Fruit fly (Drosophila melanogaster) whole organism, embryonic: Measurements from ENCODE around the gene CG10621.

Experiments
- Atf6 ChIP-seq: fragments of 200-800 bp; sonication (Bioruptor generic); IDR thresholded peaks from 2 replicates; pipeline ENCODE4 v1.3.6; 2022; ENCODE audit warnings: missing biosample characterization, missing genetic modification characterization
- B-H2 ChIP-seq: fragments of 200-800 bp; sonication (Bioruptor generic); optimal IDR thresholded peaks from 2 replicates; lab custom pipeline; 2018; ENCODE audit warnings: missing biosample characterization, mild to moderate bottlenecking, missing genetic modification characterization
- CG11504 ChIP-seq: fragments of 200-800 bp; sonication (Bioruptor generic); optimal IDR thresholded peaks from 3 replicates; lab custom pipeline; 2019; ENCODE audit warnings: missing biosample characterization, mild to moderate bottlenecking, missing genetic modification characterization, moderate library complexity
- CG12155 ChIP-seq: fragments of 200-800 bp; sonication (Bioruptor generic); optimal IDR thresholded peaks from 3 replicates; lab custom pipeline; 2016; ENCODE audit warnings: missing biosample characterization, missing genetic modification characterization
- CG12391 ChIP-seq: fragments of 200-800 bp; sonication (Bioruptor generic); optimal IDR thresholded peaks from 3 replicates; lab custom pipeline; 2018; ENCODE audit warnings: missing biosample characterization, mild to moderate bottlenecking, missing genetic modification characterization, moderate library complexity
- CG13287 ChIP-seq: fragments of 200-800 bp; sonication (Bioruptor generic); IDR thresholded peaks from 2 replicates; pipeline ENCODE4 v1.3.6; 2022; ENCODE audit warnings: missing biosample characterization, missing genetic modification characterization; ENCODE audit not compliant: partially characterized antibody
- CG15696 ChIP-seq: fragments of 200-800 bp; sonication (Bioruptor generic); optimal IDR thresholded peaks from 2 replicates; lab custom pipeline; 2019; ENCODE audit warnings: missing biosample characterization, mild to moderate bottlenecking, missing genetic modification characterization, moderate library complexity
- CG17385 ChIP-seq: fragments of 200-800 bp; sonication (Bioruptor generic); optimal IDR thresholded peaks from 3 replicates; lab custom pipeline; 2018; ENCODE audit warnings: missing biosample characterization, mild to moderate bottlenecking, missing genetic modification characterization
- CG18476 ChIP-seq: fragments of 200-800 bp; sonication (Bioruptor generic); optimal IDR thresholded peaks from 2 replicates; lab custom pipeline; 2016; ENCODE audit warnings: missing biosample characterization, mild to moderate bottlenecking, missing genetic modification characterization
- CG18599 ChIP-seq: fragments of 200-800 bp; sonication (Bioruptor generic); optimal IDR thresholded peaks from 3 replicates; lab custom pipeline; 2017; ENCODE audit warnings: missing biosample characterization, missing genetic modification characterization, mild to moderate bottlenecking, moderate library complexity, missing genetic modification reagents
- CG2116 ChIP-seq: fragments of 200-800 bp; sonication (Bioruptor generic); optimal IDR thresholded peaks from 3 replicates; lab custom pipeline; 2018; ENCODE audit warnings: missing biosample characterization, mild to moderate bottlenecking, missing genetic modification characterization
- CG2889 ChIP-seq: fragments of 200-800 bp; sonication (Bioruptor generic); IDR thresholded peaks from 3 replicates; pipeline ENCODE4 v1.3.6; 2022; ENCODE audit warnings: missing biosample characterization, missing genetic modification characterization
- CG30403 ChIP-seq: fragments of 200-800 bp; sonication (Bioruptor generic); optimal IDR thresholded peaks from 3 replicates; lab custom pipeline; 2016; ENCODE audit warnings: missing biosample characterization, missing genetic modification characterization
- CG34422 ChIP-seq: fragments of 200-800 bp; sonication (Bioruptor generic); IDR thresholded peaks from 3 replicates; pipeline ENCODE4 v1.3.6; 2022; ENCODE audit warnings: missing biosample characterization, missing genetic modification characterization
- CG3847 ChIP-seq: fragments of 200-800 bp; sonication (Bioruptor generic); IDR thresholded peaks from 2 replicates; pipeline ENCODE4 v1.3.6; 2022; ENCODE audit warnings: missing biosample characterization, missing genetic modification characterization
- CG4730 ChIP-seq: fragments of 200-800 bp; sonication (Bioruptor generic); IDR thresholded peaks from 2 replicates; pipeline ENCODE4 v1.3.6; 2022; ENCODE audit warnings: missing biosample characterization, missing genetic modification characterization
- CG5245 ChIP-seq: fragments of 200-800 bp; sonication (Bioruptor generic); optimal IDR thresholded peaks from 3 replicates; lab custom pipeline; 2016; ENCODE audit warnings: missing biosample characterization, missing genetic modification characterization
- CG7357 ChIP-seq: fragments of 200-800 bp; sonication (Bioruptor generic); IDR thresholded peaks from 3 replicates; pipeline ENCODE4 v1.3.6; 2022; ENCODE audit warnings: missing biosample characterization, missing genetic modification characterization
- CG7372 ChIP-seq: fragments of 200-800 bp; sonication (Bioruptor generic); IDR thresholded peaks from 2 replicates; pipeline ENCODE4 v1.3.6; 2022; ENCODE audit warnings: missing biosample characterization, missing genetic modification characterization
- CG7839 ChIP-seq: fragments of 200-800 bp; sonication (Bioruptor generic); optimal IDR thresholded peaks from 3 replicates; lab custom pipeline; 2018; ENCODE audit warnings: missing biosample characterization, mild to moderate bottlenecking, missing genetic modification characterization, moderate library complexity
- D19A ChIP-seq: fragments of 200-800 bp; optimal IDR thresholded peaks from 3 replicates; lab custom pipeline; 2019; ENCODE audit warnings: missing biosample characterization, mild to moderate bottlenecking, missing genetic modification characterization, moderate library complexity
- Dbx ChIP-seq: fragments of 200-800 bp; sonication (Bioruptor generic); IDR thresholded peaks from 3 replicates; pipeline ENCODE4 v1.3.6; 2022; ENCODE audit warnings: missing biosample characterization, missing genetic modification characterization
- Dip2 ChIP-seq: fragments of 200-800 bp; sonication (Bioruptor generic); IDR thresholded peaks from 2 replicates; pipeline ENCODE4 v1.3.6; 2022; ENCODE audit warnings: missing biosample characterization, missing genetic modification characterization
- H15 ChIP-seq: fragments of 200-800 bp; sonication (Bioruptor generic); IDR thresholded peaks from 3 replicates; pipeline ENCODE4 v1.3.6; 2022; ENCODE audit warnings: missing biosample characterization, missing genetic modification characterization
- HLH54F ChIP-seq: fragments of 200-800 bp; sonication (Bioruptor generic); optimal IDR thresholded peaks from 3 replicates; lab custom pipeline; 2016; ENCODE audit warnings: missing biosample characterization, missing genetic modification characterization
- Hmx ChIP-seq: fragments of 200-800 bp; sonication (Bioruptor generic); optimal IDR thresholded peaks from 2 replicates; lab custom pipeline; 2016; ENCODE audit warnings: missing biosample characterization, missing genetic modification characterization
- Hr51 ChIP-seq, 2 experiments: fragments of 200-800 bp; sonication (Bioruptor generic); optimal IDR thresholded peaks; 2 replicates in 1 of 2; 3 replicates in 1 of 2; lab custom pipeline; 2016 to 2018; ENCODE audit warnings: missing biosample characterization in 2 of 2, missing genetic modification characterization in 2 of 2, mild to moderate bottlenecking in 1 of 2, moderate library complexity in 1 of 2
- Hsf ChIP-seq: fragments of 200-800 bp; sonication (Bioruptor generic); optimal IDR thresholded peaks from 3 replicates; lab custom pipeline; 2016; ENCODE audit warnings: missing biosample characterization, missing genetic modification characterization
- Nf-YC ChIP-seq: fragments of 200-800 bp; optimal IDR thresholded peaks from 3 replicates; lab custom pipeline; 2019; ENCODE audit warnings: missing biosample characterization, mild to moderate bottlenecking, missing genetic modification characterization, moderate library complexity
- Opbp ChIP-seq: fragments of 200-800 bp; sonication (Bioruptor generic); IDR thresholded peaks from 3 replicates; pipeline ENCODE4 v1.3.6; 2022; ENCODE audit warnings: missing biosample characterization, missing genetic modification characterization; ENCODE audit not compliant: partially characterized antibody
- Ravus ChIP-seq: fragments of 200-800 bp; sonication (Bioruptor generic); IDR thresholded peaks from 2 replicates; pipeline ENCODE4 v1.3.6; 2022; ENCODE audit warnings: missing biosample characterization, missing genetic modification characterization
- Sox102F ChIP-seq: fragments of 200-800 bp; sonication (Bioruptor generic); optimal IDR thresholded peaks from 2 replicates; lab custom pipeline; 2018; ENCODE audit warnings: missing biosample characterization, mild to moderate bottlenecking, missing genetic modification characterization, moderate library complexity
- Spps ChIP-seq: fragments of 200-800 bp; sonication (Bioruptor generic); optimal IDR thresholded peaks from 2 replicates; lab custom pipeline; 2018; ENCODE audit warnings: missing biosample characterization, mild to moderate bottlenecking, missing genetic modification characterization
- Taf1 ChIP-seq: fragments of 200-800 bp; sonication (Bioruptor generic); IDR thresholded peaks from 2 replicates; pipeline ENCODE4 v1.3.6; 2022; ENCODE audit warnings: missing biosample characterization, missing genetic modification characterization
- ase ChIP-seq: fragments of 200-800 bp; sonication (Bioruptor generic); IDR thresholded peaks from 3 replicates; pipeline ENCODE4 v1.3.6; 2022; ENCODE audit warnings: missing biosample characterization, missing genetic modification characterization
- bcd ChIP-seq: fragments of 200-800 bp; sonication (Bioruptor generic); optimal IDR thresholded peaks from 2 replicates; lab custom pipeline; 2017; ENCODE audit warnings: missing biosample characterization, mild to moderate bottlenecking, missing genetic modification characterization
- crp ChIP-seq, 2 experiments: fragments of 200-800 bp; sonication (Bioruptor generic); optimal IDR thresholded peaks; 2 replicates in 1 of 2; 3 replicates in 1 of 2; lab custom pipeline; 2017; ENCODE audit warnings: missing biosample characterization in 2 of 2, missing genetic modification characterization in 2 of 2, mild to moderate bottlenecking in 1 of 2, moderate library complexity in 1 of 2
- cwo ChIP-seq: fragments of 200-800 bp; sonication (Bioruptor generic); optimal IDR thresholded peaks from 3 replicates; lab custom pipeline; 2017; ENCODE audit warnings: missing biosample characterization, missing genetic modification characterization, mild to moderate bottlenecking, moderate library complexity, missing genetic modification reagents
- dmrt99B ChIP-seq: fragments of 200-800 bp; sonication (Bioruptor generic); optimal IDR thresholded peaks from 2 replicates; lab custom pipeline; 2018; ENCODE audit warnings: missing biosample characterization, mild to moderate bottlenecking, missing genetic modification characterization, moderate library complexity
- dpn ChIP-seq, 2 experiments: fragments of 200-800 bp; sonication (Bioruptor generic); optimal IDR thresholded peaks; 3 replicates each; lab custom pipeline; 2016; ENCODE audit warnings: missing biosample characterization in 2 of 2, missing genetic modification characterization in 2 of 2
- emc ChIP-seq: fragments of 200-800 bp; sonication (Bioruptor generic); optimal IDR thresholded peaks from 2 replicates; lab custom pipeline; 2016; ENCODE audit warnings: missing biosample characterization, missing genetic modification characterization
- ftz-f1 ChIP-seq: fragments of 200-800 bp; sonication (Bioruptor generic); optimal IDR thresholded peaks from 2 replicates; lab custom pipeline; 2016; ENCODE audit warnings: missing biosample characterization, missing genetic modification characterization
- gsb ChIP-seq: fragments of 200-800 bp; sonication (Bioruptor generic); IDR thresholded peaks from 2 replicates; pipeline ENCODE4 v1.3.6; 2022; ENCODE audit warnings: missing biosample characterization, missing genetic modification characterization
- ham ChIP-seq: fragments of 200-800 bp; sonication (Bioruptor generic); IDR thresholded peaks from 2 replicates; pipeline ENCODE4 v1.3.6; 2022; ENCODE audit warnings: missing biosample characterization, missing genetic modification characterization
- lbe ChIP-seq: fragments of 200-800 bp; sonication (Bioruptor generic); optimal IDR thresholded peaks from 2 replicates; lab custom pipeline; 2016; ENCODE audit warnings: missing biosample characterization, mild to moderate bottlenecking, missing genetic modification characterization
- oc ChIP-seq: fragments of 200-800 bp; sonication (Bioruptor generic); optimal IDR thresholded peaks from 2 replicates; lab custom pipeline; 2018; ENCODE audit warnings: missing biosample characterization, mild to moderate bottlenecking, missing genetic modification characterization, moderate library complexity
- sisA ChIP-seq: fragments of 200-800 bp; sonication (Bioruptor generic); IDR thresholded peaks from 2 replicates; pipeline ENCODE4 v1.3.6; 2022; ENCODE audit warnings: missing biosample characterization, missing genetic modification characterization
- sr ChIP-seq: fragments of 200-800 bp; sonication (Bioruptor generic); IDR thresholded peaks from 3 replicates; pipeline ENCODE4 v1.3.6; 2022; ENCODE audit warnings: missing biosample characterization, missing genetic modification characterization
- tll ChIP-seq, 2 experiments: fragments of 200-800 bp in 1 of 2; fragments of >200 bp in 1 of 2; sonication (Bioruptor generic) in 1 of 2; optimal IDR thresholded peaks; 2 replicates each; lab custom pipeline; 2017 to 2019; ENCODE audit warnings: missing biosample characterization in 2 of 2, missing genetic modification characterization in 2 of 2, mild to moderate bottlenecking in 1 of 2, moderate library complexity in 1 of 2
- unc-4 ChIP-seq: fragments of 200-800 bp; sonication (Bioruptor generic); IDR thresholded peaks from 2 replicates; pipeline ENCODE4 v1.3.6; 2022; ENCODE audit warnings: missing biosample characterization, missing genetic modification characterization; ENCODE audit not compliant: partially characterized antibody

The CG10621 gene

dm6 chr2L:18966844-18967243 is 12.6 kb upstream of the CG10621 start (continued):
- no peak for TF ChIP-seq ham (GFP tag; lab: Robert Waterston, UW)
- peak; percentile 19; the same call in 1 of the 3 replicates for TF ChIP-seq CG34422
- TF ChIP-seq sisA (GFP tag; lab: Robert Waterston, UW), result no peak
- TF ChIP-seq CG7839 (tag; lab: Kevin White, UChicago), result peak; percentile 54
- TF ChIP-seq Spps (tag; lab: Kevin White, UChicago), result no peak
- no peak; the same call in 2 of the 3 replicates for TF ChIP-seq CG2889 (GFP tag; lab: Robert Waterston, UW)
- TF ChIP-seq CG30403, result peak; percentile 3
- no peak for TF ChIP-seq HLH54F (GFP tag; lab: Kevin White, UChicago)
- TF ChIP-seq Dbx (GFP tag; lab: Robert Waterston, UW), result peak; percentile 62; the same call in 1 of the 3 replicates
- TF ChIP-seq CG2116 (GFP tag; lab: Kevin White, UChicago), result peak; percentile 25
- peak; percentile 55 for TF ChIP-seq CG7372 (GFP tag; lab: Robert Waterston, UW)
- peak; percentile 36 for TF ChIP-seq CG11504 (tag; lab: Kevin White, UChicago)
- peak; percentile 36 for TF ChIP-seq Nf-YC (tag; lab: Kevin White, UChicago)
- TF ChIP-seq gsb (GFP tag; lab: Robert Waterston, UW), result peak; percentile 23; the same call in 1 of the 2 replicates
- TF ChIP-seq bcd (GFP tag; lab: Kevin White, UChicago), result peak; percentile 29
- TF ChIP-seq cwo (GFP tag; lab: Kevin White, UChicago), result peak; percentile 59
- TF ChIP-seq B-H2 (GFP tag; lab: Kevin White, UChicago), result peak; percentile 21
- TF ChIP-seq D19A (tag; lab: Kevin White, UChicago), result peak; percentile 30
- TF ChIP-seq CG18476 (GFP tag; lab: Kevin White, UChicago), result no peak
- peak; percentile 27 for TF ChIP-seq Ravus (GFP tag; lab: Robert Waterston, UW)
- TF ChIP-seq CG5245 (GFP tag; lab: Kevin White, UChicago), result no peak
- no peak for TF ChIP-seq CG12155 (GFP tag; lab: Kevin White, UChicago)
- TF ChIP-seq Sox102F, result peak; percentile 31
- TF ChIP-seq H15 (GFP tag; lab: Robert Waterston, UW), result peak; percentile 11; the same call in 1 of the 3 replicates
- TF ChIP-seq CG7357 (GFP tag; lab: Robert Waterston, UW), result 0 out of 3 replicates have a peak, but pooled peaks have one; percentile 13
- TF ChIP-seq Opbp (GFP tag; lab: Robert Waterston, UW), result no peak
- TF ChIP-seq Atf6 (GFP tag; lab: Robert Waterston, UW), result peak; percentile 75
- TF ChIP-seq CG13287 (GFP tag; lab: Robert Waterston, UW), result no peak
- no peak for TF ChIP-seq emc (GFP tag; lab: Kevin White, UChicago)
- TF ChIP-seq Dip2 (GFP tag; lab: Robert Waterston, UW), result no peak
- no peak for TF ChIP-seq ftz-f1
- 0 out of 2 replicates have a peak, but pooled peaks have one; percentile 14 for TF ChIP-seq CG4730
- TF ChIP-seq Hmx (GFP tag; lab: Kevin White, UChicago), result no peak
- no peak for TF ChIP-seq oc (tag; lab: Kevin White, UChicago)
- peak; percentile 86 for TF ChIP-seq CG18599 (GFP tag; lab: Kevin White, UChicago)
- no peak for TF ChIP-seq tll (GFP tag; optimal IDR thresholded peaks at IDR 0.05; lab: Kevin White, UChicago)
- no peak for TF ChIP-seq unc-4 (GFP tag; lab: Robert Waterston, UW)
- peak in 1 of 2 experiments; percentile 16 for TF ChIP-seq crp (GFP tag; optimal IDR thresholded peaks at IDR 0.05; lab: Kevin White, UChicago)
- TF ChIP-seq lbe (GFP tag; lab: Kevin White, UChicago), result peak; percentile 51
- TF ChIP-seq CG17385 (GFP tag; lab: Kevin White, UChicago), result no peak
- no peak for TF ChIP-seq dpn (GFP tag; optimal IDR thresholded peaks at IDR 0.05; lab: Kevin White, UChicago)
- no peak for TF ChIP-seq ase (GFP tag; lab: Robert Waterston, UW)
- TF ChIP-seq CG3847 (GFP tag; lab: Robert Waterston, UW), result peak; percentile 60
- peak; percentile 48 for TF ChIP-seq dmrt99B (tag; lab: Kevin White, UChicago)
- TF ChIP-seq Taf1 (GFP tag; lab: Robert Waterston, UW), result peak; percentile 69
- peak in 1 of 2 experiments; percentile 47 for TF ChIP-seq Hr51 (GFP tag; optimal IDR thresholded peaks at IDR 0.05; lab: Kevin White, UChicago)
- no peak for TF ChIP-seq sr (GFP tag; lab: Robert Waterston, UW)
- TF ChIP-seq Hsf (GFP tag; lab: Kevin White, UChicago), result no peak
- peak; percentile 16 for TF ChIP-seq CG15696 (tag; lab: Kevin White, UChicago)
- TF ChIP-seq CG12391 (tag; lab: Kevin White, UChicago), result peak; percentile 47
